Worm (Caenorhabditis elegans) whole organism, L3 larva: ENCODE results near the gene Y53C12B.7.

ENCODE experiments used
- egl-27 ChIP-seq: sonication (generic microtip); optimal IDR thresholded peaks from 4 replicates; lab custom pipeline; 2017; ENCODE audit warnings: missing biosample characterization, missing genetic modification reagents, missing genetic modification characterization
- lin-15B ChIP-seq: fragments of 150-350 bp; optimal IDR thresholded peaks from 2 replicates; lab custom pipeline; 2014; ENCODE audit warnings: missing biosample characterization, missing genetic modification characterization
- lin-39 ChIP-seq: fragments of 150-350 bp; optimal IDR thresholded peaks from 2 replicates; lab custom pipeline; 2018; ENCODE audit warnings: missing biosample characterization, missing genetic modification reagents, missing genetic modification characterization
- nhr-11 ChIP-seq: fragments of 150-350 bp; optimal IDR thresholded peaks from 2 replicates; lab custom pipeline; 2014; ENCODE audit warnings: missing biosample characterization, missing genetic modification characterization
- nhr-12 ChIP-seq: fragments of 150-350 bp; optimal IDR thresholded peaks from 2 replicates; lab custom pipeline; 2014; ENCODE audit warnings: missing biosample characterization, missing genetic modification characterization
- nhr-77 ChIP-seq: fragments of 150-350 bp; optimal IDR thresholded peaks from 2 replicates; lab custom pipeline; 2014; ENCODE audit warnings: missing biosample characterization, missing genetic modification characterization
- sea-2 ChIP-seq: fragments of 150-350 bp; sonication (generic microtip); optimal IDR thresholded peaks from 4 replicates; lab custom pipeline; 2014; ENCODE audit warnings: missing biosample characterization, missing genetic modification reagents, missing genetic modification characterization
- unc-39 ChIP-seq: sonication (generic microtip); optimal IDR thresholded peaks from 4 replicates; lab custom pipeline; 2017; ENCODE audit warnings: missing biosample characterization, missing genetic modification characterization
- ztf-11 ChIP-seq: fragments of 150-350 bp; optimal IDR thresholded peaks from 2 replicates; lab custom pipeline; 2014; ENCODE audit warnings: missing biosample characterization, missing genetic modification characterization

- TF ChIP-seq ztf-11 (tag; lab: Kevin White, UChicago) (no peak), nhr-11 (tag; lab: Kevin White, UChicago) (no peak), lin-15B (tag; lab: Kevin White, UChicago) (peak; percentile 88), sea-2 (GFP tag; lab: Kevin White, UChicago) (no peak), nhr-12 (no peak), unc-39 (no peak), lin-39 (tag; lab: Kevin White, UChicago) (peak; percentile 92), egl-27 (tag; lab: Kevin White, UChicago) (no peak), nhr-77 (no peak)
Measured at ce11 chrII:9746069-9746468, 6.9 kb downstream of the Y53C12B.7 start, which contains the start of the genes Y53C12B.1 and nos-3.
